Fruit fly (Drosophila melanogaster): ENCODE measurements around the gene Uros2.
A peak's percentile ranks its signal among the peaks of the same experiment; 100 is the strongest.

The Uros2 gene

dm6 chr3R:15793372-15793802 is 5.1 kb downstream of the Uros2 start, which contains the start of gene nsl1 (continued):
- TF ChIP-seq Dad (GFP tag; optimal IDR thresholded peaks at IDR 0.05), result peak; percentile 22
- no peak for TF ChIP-seq CG5180 (GFP tag; optimal IDR thresholded peaks at IDR 0.05)
- peak; percentile 16 for TF ChIP-seq CG3065 (GFP tag; optimal IDR thresholded peaks at IDR 0.05)
- TF ChIP-seq CG2889 (GFP tag; IDR thresholded peaks at IDR 0.05), result no peak
- TF ChIP-seq Camta (GFP tag; optimal IDR thresholded peaks at IDR 0.05), result no peak
- no peak for TF ChIP-seq CG16815 (GFP tag; optimal IDR thresholded peaks at IDR 0.05)
- TF ChIP-seq HLH3B (GFP tag; IDR thresholded peaks at IDR 0.05), result no peak
- peak; percentile 33 for TF ChIP-seq CG13775 (GFP tag; optimal IDR thresholded peaks at IDR 0.05)
- no peak for TF ChIP-seq Poxn (GFP tag; IDR thresholded peaks at IDR 0.05)
- peak; percentile 62 for TF ChIP-seq phol (tag; optimal IDR thresholded peaks at IDR 0.05)
- TF ChIP-seq chm (GFP tag; IDR thresholded peaks at IDR 0.05), result no peak; the same call in 1 of the 2 replicates
- TF ChIP-seq ara (GFP tag; IDR thresholded peaks at IDR 0.05), result peak; percentile 25; the same call in 1 of the 2 replicates
- TF ChIP-seq Fer1 (GFP tag; optimal IDR thresholded peaks at IDR 0.05), result peak; percentile 39
- TF ChIP-seq h (optimal IDR thresholded peaks at IDR 0.05), result no peak
- TF ChIP-seq slou (GFP tag; optimal IDR thresholded peaks at IDR 0.05), result peak; percentile 7
- TF ChIP-seq CG8478 (optimal IDR thresholded peaks at IDR 0.05), result peak; percentile 89
- TF ChIP-seq Atf-2 (GFP tag; optimal IDR thresholded peaks at IDR 0.05), result no peak
- no peak for TF ChIP-seq az2 (GFP tag; optimal IDR thresholded peaks at IDR 0.05)
- no peak for TF ChIP-seq CG6683 (GFP tag; optimal IDR thresholded peaks at IDR 0.05)
- peak; percentile 41; the same call in 1 of the 3 replicates for TF ChIP-seq Optix (GFP tag; IDR thresholded peaks at IDR 0.05)
- TF ChIP-seq Side (GFP tag; optimal IDR thresholded peaks at IDR 0.05), result no peak
- TF ChIP-seq CG9437 (GFP tag; optimal IDR thresholded peaks at IDR 0.05), result peak; percentile 64
- TF ChIP-seq cato (GFP tag; optimal IDR thresholded peaks at IDR 0.05; ENCODE audit: borderline replicate concordance), result no peak
- TF ChIP-seq Hr39 (optimal IDR thresholded peaks at IDR 0.05), result no peak
- no peak for TF ChIP-seq CG1647 (GFP tag; optimal IDR thresholded peaks at IDR 0.05)
- peak; percentile 9 for TF ChIP-seq Meics (GFP tag; optimal IDR thresholded peaks at IDR 0.05)
- peak; percentile 96 for TF ChIP-seq CG6791 (GFP tag; IDR thresholded peaks at IDR 0.05; ENCODE audit: partially characterized antibody)
- no peak for TF ChIP-seq Trl (optimal IDR thresholded peaks at IDR 0.05)
- no peak for TF ChIP-seq Trl (GFP tag; optimal IDR thresholded peaks at IDR 0.05)
- no peak for TF ChIP-seq run (tag; optimal IDR thresholded peaks at IDR 0.05)
- no peak for TF ChIP-seq BtbVII (GFP tag; optimal IDR thresholded peaks at IDR 0.05)
- no peak for TF ChIP-seq Kr (GFP tag; optimal IDR thresholded peaks at IDR 0.05)
- peak; percentile 42 for TF ChIP-seq CG33557 (GFP tag; optimal IDR thresholded peaks at IDR 0.05)
- TF ChIP-seq hbn (GFP tag; IDR thresholded peaks at IDR 0.05; ENCODE audit: partially characterized antibody), result peak; percentile 93
- TF ChIP-seq CG10543 (GFP tag; optimal IDR thresholded peaks at IDR 0.05), result peak; percentile 46
- TF ChIP-seq crc (GFP tag; optimal IDR thresholded peaks at IDR 0.05), result no peak
- no peak for TF ChIP-seq p53 (GFP tag; optimal IDR thresholded peaks at IDR 0.05)
- no peak for TF ChIP-seq CG31365 (tag; optimal IDR thresholded peaks at IDR 0.05)
- peak; percentile 43 for TF ChIP-seq lilli (GFP tag; optimal IDR thresholded peaks at IDR 0.05)
- no peak for TF ChIP-seq br (optimal IDR thresholded peaks at IDR 0.05)
- peak; percentile 32 for TF ChIP-seq ind (GFP tag; optimal IDR thresholded peaks at IDR 0.05)
- TF ChIP-seq CG6175 (GFP tag; IDR thresholded peaks at IDR 0.05), result no peak
- peak in 1 of 2 experiments; percentile 42 for TF ChIP-seq Hr51 (GFP tag; optimal IDR thresholded peaks at IDR 0.05)
- no peak for TF ChIP-seq Hand (GFP tag; optimal IDR thresholded peaks at IDR 0.05)
- TF ChIP-seq pita (GFP tag; optimal IDR thresholded peaks at IDR 0.05), result no peak
- TF ChIP-seq CG17328 (GFP tag; IDR thresholded peaks at IDR 0.05), result peak; percentile 47; the same call in 1 of the 2 replicates
- peak; percentile 40 for TF ChIP-seq CG13624 (GFP tag; optimal IDR thresholded peaks at IDR 0.05)
- TF ChIP-seq onecut (GFP tag; IDR thresholded peaks at IDR 0.05), result peak; percentile 14; the same call in 1 of the 2 replicates
- peak; percentile 44; the same call in 2 of the 3 replicates for TF ChIP-seq CG17361 (GFP tag; IDR thresholded peaks at IDR 0.05)
- no peak for TF ChIP-seq lov (optimal IDR thresholded peaks at IDR 0.05)
- 0 out of 3 replicates have a peak, but pooled peaks have one; percentile 5 for TF ChIP-seq lov (GFP tag; IDR thresholded peaks at IDR 0.05)
- TF ChIP-seq cwo (GFP tag; optimal IDR thresholded peaks at IDR 0.05), result no peak
- TF ChIP-seq Atf3 (GFP tag; optimal IDR thresholded peaks at IDR 0.05), result no peak

Measured in whole organism, embryonic.